Fruit fly (Drosophila melanogaster) whole organism, prepupa: Measurements from ENCODE around the gene CG32817.

Source experiments
- CG6792 ChIP-seq: fragments of 200-800 bp; sonication (Bioruptor generic); optimal IDR thresholded peaks from 3 replicates; lab custom pipeline; 2016; ENCODE audit warnings: missing biosample characterization, missing genetic modification characterization
- eg ChIP-seq: fragments of 200-800 bp; sonication (Bioruptor generic); IDR thresholded peaks from 3 replicates; pipeline ENCODE4 v1.3.6; 2022; ENCODE audit warnings: missing biosample characterization, missing genetic modification characterization

DNA sequence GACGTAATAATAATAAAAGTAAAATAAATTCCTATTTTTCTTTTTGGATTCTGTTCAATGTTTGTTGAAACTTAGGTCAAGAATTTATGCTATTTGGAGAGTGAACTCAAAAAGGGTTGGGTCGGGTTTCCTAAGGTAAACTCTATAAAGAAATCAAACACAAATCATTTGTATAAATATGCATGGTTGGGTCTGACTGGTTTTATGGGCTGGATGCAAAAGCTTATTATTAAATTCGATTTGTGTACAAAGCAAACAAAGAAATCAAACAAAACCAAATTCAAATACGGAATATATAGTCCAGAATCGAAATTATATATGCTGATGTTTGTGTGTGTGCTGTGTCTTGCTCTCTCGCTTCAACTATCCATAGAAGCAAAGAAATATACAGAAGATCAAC lies 36.8 kb downstream of the CG32817 start:
- TF ChIP-seq eg (GFP tag; lab: Robert Waterston, UW) (no peak), CG6792 (GFP tag; lab: Kevin White, UChicago) (no peak)
